Fruit fly (Drosophila melanogaster) whole organism, embryonic: ENCODE data around the gene BuGZ.

ENCODE experiments used
- Adf1 ChIP-seq: fragments of 200-800 bp; sonication (Bioruptor generic); IDR thresholded peaks from 2 replicates; pipeline ENCODE4 v1.3.6; 2022; ENCODE audit warnings: missing biosample characterization, missing genetic modification characterization
- Bteb2 ChIP-seq: fragments of 200-800 bp; sonication (Bioruptor generic); optimal IDR thresholded peaks from 2 replicates; lab custom pipeline; 2016; ENCODE audit warnings: missing biosample characterization, missing genetic modification characterization
- CG10462 ChIP-seq: fragments of 200-800 bp; sonication (Bioruptor generic); optimal IDR thresholded peaks from 2 replicates; lab custom pipeline; 2016; ENCODE audit warnings: missing biosample characterization, missing genetic modification characterization
- CG12744 ChIP-seq: fragments of 200-800 bp; sonication (Bioruptor generic); optimal IDR thresholded peaks from 2 replicates; lab custom pipeline; 2016; ENCODE audit warnings: missing biosample characterization, missing genetic modification characterization
- CG15073 ChIP-seq: fragments of 200-800 bp; sonication (Bioruptor generic); optimal IDR thresholded peaks from 2 replicates; lab custom pipeline; 2016; ENCODE audit warnings: missing biosample characterization, missing genetic modification characterization
- CG16863 ChIP-seq: fragments of 200-800 bp; sonication (Bioruptor generic); optimal IDR thresholded peaks from 3 replicates; lab custom pipeline; 2016; ENCODE audit warnings: missing biosample characterization, missing genetic modification characterization
- CG17328 ChIP-seq: fragments of 200-800 bp; sonication (Bioruptor generic); IDR thresholded peaks from 2 replicates; pipeline ENCODE4 v1.3.6; 2022; ENCODE audit warnings: missing biosample characterization, missing genetic modification characterization
- CG17361 ChIP-seq: fragments of 200-800 bp; sonication (Bioruptor generic); IDR thresholded peaks from 3 replicates; pipeline ENCODE4 v1.3.6; 2022; ENCODE audit warnings: missing biosample characterization, missing genetic modification characterization
- CG2202 ChIP-seq: fragments of 200-800 bp; sonication (Bioruptor generic); optimal IDR thresholded peaks from 2 replicates; lab custom pipeline; 2018; ENCODE audit warnings: missing biosample characterization, mild to moderate bottlenecking, missing genetic modification characterization
- CG32767 ChIP-seq: fragments of 200-800 bp; sonication (Bioruptor generic); IDR thresholded peaks from 2 replicates; pipeline ENCODE4 v1.3.6; 2022; ENCODE audit warnings: missing biosample characterization, missing genetic modification characterization
- CG3281 ChIP-seq: fragments of 200-800 bp; sonication (Bioruptor generic); optimal IDR thresholded peaks from 3 replicates; lab custom pipeline; 2017; ENCODE audit warnings: missing biosample characterization, mild to moderate bottlenecking, missing genetic modification characterization
- CG42726 ChIP-seq: fragments of 200-800 bp; sonication (Bioruptor generic); IDR thresholded peaks from 2 replicates; pipeline ENCODE4 v1.3.6; 2022; ENCODE audit warnings: missing biosample characterization, missing genetic modification characterization; ENCODE audit not compliant: partially characterized antibody
- CG4328 ChIP-seq: fragments of 200-800 bp; sonication (Bioruptor generic); optimal IDR thresholded peaks from 3 replicates; lab custom pipeline; 2017; ENCODE audit warnings: missing biosample characterization, missing genetic modification reagents, missing genetic modification characterization
- CG8089 ChIP-seq: fragments of 200-800 bp; sonication (Bioruptor generic); optimal IDR thresholded peaks from 3 replicates; lab custom pipeline; 2016; ENCODE audit warnings: missing biosample characterization, missing genetic modification characterization
- CG9215 ChIP-seq: fragments of 200-800 bp; sonication (Bioruptor generic); IDR thresholded peaks from 2 replicates; pipeline ENCODE4 v1.3.6; 2022; ENCODE audit warnings: missing biosample characterization, missing genetic modification characterization
- CG9817 ChIP-seq: fragments of 200-800 bp; sonication (Bioruptor generic); optimal IDR thresholded peaks from 2 replicates; lab custom pipeline; 2018; ENCODE audit warnings: missing biosample characterization, mild to moderate bottlenecking, missing genetic modification characterization, moderate library complexity
- D ChIP-seq, 2 experiments: fragments of 200-800 bp in 1 of 2; fragments of >200 bp in 1 of 2; sonication (Bioruptor generic) in 1 of 2; optimal IDR thresholded peaks; 2 replicates in 1 of 2; 3 replicates in 1 of 2; lab custom pipeline; 2017; ENCODE audit warnings: mild to moderate bottlenecking in 1 of 2, missing biosample characterization in 1 of 2, missing genetic modification characterization in 1 of 2, missing genetic modification reagents in 1 of 2
- Dek ChIP-seq: fragments of 200-800 bp; sonication (Bioruptor generic); optimal IDR thresholded peaks from 3 replicates; lab custom pipeline; 2019; ENCODE audit warnings: missing biosample characterization, mild to moderate bottlenecking, missing genetic modification characterization, moderate library complexity
- Drgx ChIP-seq: fragments of 200-800 bp; sonication (Bioruptor generic); IDR thresholded peaks from 2 replicates; pipeline ENCODE4 v1.3.6; 2022; ENCODE audit warnings: missing biosample characterization, missing genetic modification characterization
- Gsc ChIP-seq: fragments of 200-800 bp; sonication (Bioruptor generic); IDR thresholded peaks from 2 replicates; pipeline ENCODE4 v1.3.6; 2022; ENCODE audit warnings: missing biosample characterization, missing genetic modification characterization
- HmgD ChIP-seq: fragments of 200-800 bp; sonication (Bioruptor generic); optimal IDR thresholded peaks from 3 replicates; lab custom pipeline; 2016; ENCODE audit warnings: missing biosample characterization, missing genetic modification characterization
- Mad ChIP-seq: fragments of 200-800 bp; sonication (Bioruptor generic); optimal IDR thresholded peaks from 2 replicates; lab custom pipeline; 2016; ENCODE audit warnings: missing biosample characterization, missing genetic modification characterization
- Opbp ChIP-seq: fragments of 200-800 bp; sonication (Bioruptor generic); IDR thresholded peaks from 3 replicates; pipeline ENCODE4 v1.3.6; 2022; ENCODE audit warnings: missing biosample characterization, missing genetic modification characterization; ENCODE audit not compliant: partially characterized antibody
- Scr ChIP-seq: fragments of 200-800 bp; sonication (Bioruptor generic); IDR thresholded peaks from 2 replicates; pipeline ENCODE4 v1.3.6; 2022; ENCODE audit warnings: missing biosample characterization, missing genetic modification characterization; ENCODE audit not compliant: partially characterized antibody
- Stat92E ChIP-seq, 3 experiments: fragments of >200 bp in 2 of 3; fragments of 200-800 bp in 1 of 3; sonication (Bioruptor generic) in 1 of 3; optimal IDR thresholded peaks; 2 replicates each; lab custom pipeline; 2017 to 2019; ENCODE audit warnings: missing biosample characterization in 3 of 3, missing genetic modification characterization in 3 of 3, mild to moderate bottlenecking in 1 of 3, moderate library complexity in 1 of 3
- crc ChIP-seq: fragments of 200-800 bp; sonication (Bioruptor generic); optimal IDR thresholded peaks from 2 replicates; lab custom pipeline; 2016; ENCODE audit warnings: missing biosample characterization, missing genetic modification characterization
- croc ChIP-seq: fragments of 200-800 bp; sonication (Bioruptor generic); conservative IDR thresholded peaks from 3 replicates; pipeline ENCODE4 v1.3.6; 2022; ENCODE audit warnings: missing biosample characterization, missing genetic modification characterization
- dpn ChIP-seq, 2 experiments: fragments of 200-800 bp; sonication (Bioruptor generic); optimal IDR thresholded peaks; 3 replicates each; lab custom pipeline; 2016; ENCODE audit warnings: missing biosample characterization in 2 of 2, missing genetic modification characterization in 2 of 2
- en ChIP-seq: fragments of 200-800 bp; sonication (Bioruptor generic); optimal IDR thresholded peaks from 2 replicates; lab custom pipeline; 2016; ENCODE audit warnings: missing biosample characterization, missing genetic modification characterization
- eyg ChIP-seq: fragments of 200-800 bp; sonication (Bioruptor generic); optimal IDR thresholded peaks from 3 replicates; lab custom pipeline; 2016; ENCODE audit warnings: missing biosample characterization, missing genetic modification characterization
- gsb-n ChIP-seq: fragments of 200-800 bp; sonication (Bioruptor generic); optimal IDR thresholded peaks from 3 replicates; lab custom pipeline; 2018; ENCODE audit warnings: missing biosample characterization, mild to moderate bottlenecking, missing genetic modification characterization
- kah ChIP-seq: fragments of 200-800 bp; sonication (Bioruptor generic); optimal IDR thresholded peaks from 2 replicates; lab custom pipeline; 2018; ENCODE audit warnings: missing biosample characterization, mild to moderate bottlenecking, missing genetic modification characterization
- klu ChIP-seq: fragments of 200-800 bp; sonication (Bioruptor generic); IDR thresholded peaks from 2 replicates; pipeline ENCODE4 v1.3.6; 2022; ENCODE audit warnings: missing biosample characterization, missing genetic modification characterization
- knrl ChIP-seq: fragments of 200-800 bp; sonication (Bioruptor generic); IDR thresholded peaks from 3 replicates; pipeline ENCODE4 v1.3.6; 2022; ENCODE audit warnings: missing biosample characterization, missing genetic modification characterization; ENCODE audit not compliant: partially characterized antibody
- lov ChIP-seq, 2 experiments: fragments of 200-800 bp in 1 of 2; fragments of >200 bp in 1 of 2; sonication (Bioruptor generic) in 1 of 2; IDR thresholded peaks in 1 of 2; optimal IDR thresholded peaks in 1 of 2; 2 replicates in 1 of 2; 3 replicates in 1 of 2; pipeline versions ENCODE4 v1.3.6 to Lab custom; 2017 to 2022; ENCODE audit warnings: missing biosample characterization in 1 of 2, missing genetic modification characterization in 1 of 2
- nerfin-1 ChIP-seq: fragments of 200-800 bp; sonication (Bioruptor generic); optimal IDR thresholded peaks from 3 replicates; lab custom pipeline; 2019; ENCODE audit warnings: missing biosample characterization, mild to moderate bottlenecking, missing genetic modification characterization, moderate library complexity
- pnt ChIP-seq: fragments of 200-800 bp; sonication (Bioruptor generic); optimal IDR thresholded peaks from 3 replicates; lab custom pipeline; 2016; ENCODE audit warnings: missing biosample characterization, missing genetic modification characterization
- ranshi ChIP-seq: fragments of 200-800 bp; sonication (Bioruptor generic); IDR thresholded peaks from 2 replicates; pipeline ENCODE4 v1.3.6; 2022; ENCODE audit warnings: missing biosample characterization, missing genetic modification characterization
- stc ChIP-seq: fragments of 200-800 bp; sonication (Bioruptor generic); IDR thresholded peaks from 2 replicates; pipeline ENCODE4 v1.3.6; 2022; ENCODE audit warnings: missing biosample characterization, missing genetic modification characterization
- tio ChIP-seq: fragments of 200-800 bp; sonication (Bioruptor generic); optimal IDR thresholded peaks from 2 replicates; lab custom pipeline; 2017; ENCODE audit warnings: missing biosample characterization, missing genetic modification characterization, inconsistent platforms
- tll ChIP-seq, 2 experiments: fragments of 200-800 bp in 1 of 2; fragments of >200 bp in 1 of 2; sonication (Bioruptor generic) in 1 of 2; optimal IDR thresholded peaks; 2 replicates each; lab custom pipeline; 2017 to 2019; ENCODE audit warnings: missing biosample characterization in 2 of 2, missing genetic modification characterization in 2 of 2, mild to moderate bottlenecking in 1 of 2, moderate library complexity in 1 of 2
- usp ChIP-seq: fragments of >200 bp; optimal IDR thresholded peaks from 2 replicates; lab custom pipeline; 2017; ENCODE audit warnings: missing biosample characterization, missing genetic modification characterization
- wdn ChIP-seq: fragments of 200-800 bp; sonication (Bioruptor generic); IDR thresholded peaks from 2 replicates; pipeline ENCODE4 v1.3.6; 2022; ENCODE audit warnings: missing biosample characterization, missing genetic modification characterization

The BuGZ gene

dm6 chr2L:16719643-16720515 is 23.3 kb upstream of the BuGZ start, which contains the start of gene Cyt-c-p (continued):
- TF ChIP-seq lov (optimal IDR thresholded peaks at IDR 0.05; lab: Kevin White, UChicago), result no peak
- no peak for TF ChIP-seq lov (GFP tag; IDR thresholded peaks at IDR 0.05; lab: Robert Waterston, UW)
- TF ChIP-seq Dek, result peak; percentile 4
- no peak for TF ChIP-seq CG4328 (GFP tag; lab: Kevin White, UChicago)
- TF ChIP-seq crc (GFP tag; lab: Kevin White, UChicago), result no peak
- TF ChIP-seq gsb-n (tag; lab: Kevin White, UChicago), result peak; percentile 13
- no peak; the same call in none of the 2 replicates for TF ChIP-seq CG42726 (GFP tag; lab: Robert Waterston, UW)
- TF ChIP-seq ranshi, result no peak; the same call in 1 of the 2 replicates
- no peak; the same call in 1 of the 2 replicates for TF ChIP-seq Adf1 (GFP tag; lab: Robert Waterston, UW)
- no peak for TF ChIP-seq CG17328 (GFP tag; lab: Robert Waterston, UW)
- TF ChIP-seq tio (GFP tag; lab: Kevin White, UChicago), result no peak
- no peak for TF ChIP-seq eyg (GFP tag; lab: Kevin White, UChicago)
- no peak for TF ChIP-seq usp (GFP tag; lab: Kevin White, UChicago)
- TF ChIP-seq CG3281 (GFP tag; lab: Kevin White, UChicago), result peak; percentile 47
- TF ChIP-seq kah (GFP tag; lab: Kevin White, UChicago), result no peak
- peak; percentile 61 for TF ChIP-seq knrl
- TF ChIP-seq, all 482 proteins: peak for 191

- no peak for TF ChIP-seq D (optimal IDR thresholded peaks at IDR 0.05; lab: Kevin White, UChicago)
- peak; percentile 91 for TF ChIP-seq D (GFP tag; optimal IDR thresholded peaks at IDR 0.05; lab: Kevin White, UChicago)
- peak; percentile 88 for TF ChIP-seq CG3281 (GFP tag; lab: Kevin White, UChicago)
- TF ChIP-seq kah (GFP tag; lab: Kevin White, UChicago), result peak; percentile 78
- no peak for TF ChIP-seq Opbp (GFP tag; lab: Robert Waterston, UW)
- peak; percentile 85 for TF ChIP-seq CG16863
- TF ChIP-seq wdn (GFP tag; lab: Robert Waterston, UW), result peak; percentile 85
- peak; percentile 88 for TF ChIP-seq croc
- TF ChIP-seq CG2202 (tag; lab: Kevin White, UChicago), result peak; percentile 47
- peak; percentile 89 for TF ChIP-seq CG9215
- TF ChIP-seq CG17361, result peak; percentile 96
- TF ChIP-seq en (GFP tag; lab: Kevin White, UChicago), result peak; percentile 55
- peak; percentile 97 for TF ChIP-seq Drgx (GFP tag; lab: Robert Waterston, UW)
- no peak; the same call in none of the 2 replicates for TF ChIP-seq Gsc (GFP tag; lab: Robert Waterston, UW)
- peak in 1 of 2 experiments; percentile 64 for TF ChIP-seq tll (GFP tag; optimal IDR thresholded peaks at IDR 0.05; lab: Kevin White, UChicago)
- no peak for TF ChIP-seq HmgD (GFP tag; lab: Kevin White, UChicago)
- peak; percentile 86 for TF ChIP-seq CG10462
- peak; percentile 87 for TF ChIP-seq nerfin-1 (tag; lab: Kevin White, UChicago)
- TF ChIP-seq CG15073 (GFP tag; lab: Kevin White, UChicago), result peak; percentile 42
- TF ChIP-seq Stat92E (GFP tag; optimal IDR thresholded peaks at IDR 0.05; lab: Kevin White, UChicago), result peak in 1 of 3 experiments; percentile 79
- TF ChIP-seq CG32767 (GFP tag; lab: Robert Waterston, UW), result peak; percentile 92
- TF ChIP-seq CG9817 (tag; lab: Kevin White, UChicago), result peak; percentile 87
- TF ChIP-seq stc (GFP tag; lab: Robert Waterston, UW), result peak; percentile 97
- no peak for TF ChIP-seq Scr
- TF ChIP-seq pnt (GFP tag; lab: Kevin White, UChicago), result peak; percentile 80
- peak; percentile 69 to 87 for TF ChIP-seq dpn (GFP tag; optimal IDR thresholded peaks at IDR 0.05; lab: Kevin White, UChicago)
- peak; percentile 88 for TF ChIP-seq klu (GFP tag; lab: Robert Waterston, UW)
- TF ChIP-seq CG8089 (GFP tag; lab: Kevin White, UChicago), result peak; percentile 58
- TF ChIP-seq Bteb2 (GFP tag; lab: Kevin White, UChicago), result peak; percentile 75
- peak; percentile 67 for TF ChIP-seq Adf1 (GFP tag; lab: Robert Waterston, UW)
- peak; percentile 76 for TF ChIP-seq CG12744 (GFP tag; lab: Kevin White, UChicago)
- peak; percentile 77 for TF ChIP-seq Mad (GFP tag; lab: Kevin White, UChicago)
Observed at dm6 chr2L:16720707-16721700, 22.2 kb upstream of the BuGZ start.
